Fruit fly (Drosophila melanogaster): ENCODE results near the gene CG43082.

Gene CG43082

DNA sequence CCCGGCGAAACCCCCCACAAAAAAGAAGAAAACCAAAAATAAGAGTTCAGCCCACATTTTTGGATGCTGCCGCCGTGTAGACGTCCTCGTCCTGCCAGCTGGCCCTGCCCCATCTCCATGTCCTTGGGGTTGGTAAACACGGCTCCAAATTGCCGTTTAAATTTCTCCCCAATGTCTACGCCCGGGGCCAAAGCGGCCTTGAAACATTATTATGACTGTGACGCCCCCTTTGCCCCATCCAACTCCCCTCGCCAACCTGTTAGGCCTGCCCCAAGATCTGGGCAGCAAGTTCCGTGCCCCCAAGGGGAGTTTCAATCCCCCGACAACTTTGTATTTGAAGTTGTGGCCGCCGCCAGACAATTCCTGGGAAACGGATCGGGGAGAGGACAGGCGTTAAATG is 44.8 kb upstream of the CG43082 start (continued):
- 0 out of 2 replicates have a peak, but pooled peaks have one; percentile 5 for TF ChIP-seq CG6272 (GFP tag; IDR thresholded peaks at IDR 0.05)
- TF ChIP-seq Med (GFP tag), result peak; percentile 81
- no peak for TF ChIP-seq gsb-n (tag; optimal IDR thresholded peaks at IDR 0.05)
- TF ChIP-seq Sox102F (GFP tag; optimal IDR thresholded peaks at IDR 0.05), result no peak
- TF ChIP-seq CG9932 (GFP tag; IDR thresholded peaks at IDR 0.05), result 0 out of 2 replicates have a peak, but pooled peaks have one; percentile 31
- TF ChIP-seq CG42726 (GFP tag; IDR thresholded peaks at IDR 0.05; ENCODE audit: partially characterized antibody), result no peak
- TF ChIP-seq CG1832 (GFP tag; optimal IDR thresholded peaks at IDR 0.05), result peak; percentile 18
- TF ChIP-seq dmrt99B (tag; optimal IDR thresholded peaks at IDR 0.05), result no peak
- TF ChIP-seq Drgx (GFP tag; IDR thresholded peaks at IDR 0.05), result no peak
- TF ChIP-seq knrl (GFP tag; IDR thresholded peaks at IDR 0.05; ENCODE audit: partially characterized antibody), result 0 out of 3 replicates have a peak, but pooled peaks have one; percentile 24
- TF ChIP-seq CG30020 (tag; optimal IDR thresholded peaks at IDR 0.05), result no peak
- TF ChIP-seq exex (tag; optimal IDR thresholded peaks at IDR 0.05), result no peak
- TF ChIP-seq wdn (GFP tag; IDR thresholded peaks at IDR 0.05), result 0 out of 2 replicates have a peak, but pooled peaks have one; percentile 8
- TF ChIP-seq fd102C (GFP tag; optimal IDR thresholded peaks at IDR 0.05), result no peak
- no peak for TF ChIP-seq Ravus (GFP tag; IDR thresholded peaks at IDR 0.05)
- TF ChIP-seq CG31441 (GFP tag; IDR thresholded peaks at IDR 0.05), result no peak
- no peak for TF ChIP-seq CG4424 (GFP tag; optimal IDR thresholded peaks at IDR 0.05)
- 0 out of 2 replicates have a peak, but pooled peaks have one; percentile 11 for TF ChIP-seq MBD-R2 (GFP tag; IDR thresholded peaks at IDR 0.05)
- TF ChIP-seq HLH4C (GFP tag; IDR thresholded peaks at IDR 0.05; ENCODE audit: partially characterized antibody), result no peak
- peak; percentile 80 for TF ChIP-seq Ets65A (GFP tag)
- no peak for TF ChIP-seq CG14050 (GFP tag; IDR thresholded peaks at IDR 0.05)
- peak; percentile 28 for TF ChIP-seq CG10543 (GFP tag; optimal IDR thresholded peaks at IDR 0.05)
- TF ChIP-seq CG6254 (GFP tag; optimal IDR thresholded peaks at IDR 0.05), result no peak
- TF ChIP-seq cad (GFP tag; optimal IDR thresholded peaks at IDR 0.05), result no peak
- peak; percentile 67 for TF ChIP-seq crol (GFP tag; IDR thresholded peaks at IDR 0.05)
- no peak for TF ChIP-seq hkb (optimal IDR thresholded peaks at IDR 0.05)
- TF ChIP-seq hkb (GFP tag; IDR thresholded peaks at IDR 0.05), result no peak
- TF ChIP-seq mirr (GFP tag; optimal IDR thresholded peaks at IDR 0.05), result peak; percentile 69
- peak; percentile 14 for TF ChIP-seq lab (GFP tag; optimal IDR thresholded peaks at IDR 0.05)
- no peak for TF ChIP-seq Oli (tag; optimal IDR thresholded peaks at IDR 0.05)
- TF ChIP-seq CG11560 (tag; IDR thresholded peaks at IDR 0.05), result 0 out of 3 replicates have a peak, but pooled peaks have one; percentile 33
- TF ChIP-seq wor (GFP tag; IDR thresholded peaks at IDR 0.05), result no peak
- TF ChIP-seq CG13894 (tag; optimal IDR thresholded peaks at IDR 0.05), result peak; percentile 83
- no peak for TF ChIP-seq CG1603 (tag; optimal IDR thresholded peaks at IDR 0.05)
- no peak for TF ChIP-seq Hr51 (GFP tag; optimal IDR thresholded peaks at IDR 0.05)
- no peak for TF ChIP-seq Aef1 (GFP tag; IDR thresholded peaks at IDR 0.05)
- TF ChIP-seq CG4360 (GFP tag; IDR thresholded peaks at IDR 0.05), result no peak
- no peak for TF ChIP-seq CG17361 (GFP tag; IDR thresholded peaks at IDR 0.05)
- TF ChIP-seq Max (GFP tag; optimal IDR thresholded peaks at IDR 0.05), result no peak
- no peak for TF ChIP-seq zfh2 (GFP tag; optimal IDR thresholded peaks at IDR 0.05)
- TF ChIP-seq Six4 (GFP tag; optimal IDR thresholded peaks at IDR 0.05), result no peak
- TF ChIP-seq al (GFP tag; IDR thresholded peaks at IDR 0.05), result no peak
- TF ChIP-seq NFAT (GFP tag; IDR thresholded peaks at IDR 0.05), result 0 out of 2 replicates have a peak, but pooled peaks have one; percentile 23
- no peak for TF ChIP-seq Stat92E (GFP tag; optimal IDR thresholded peaks at IDR 0.05)
- no peak for TF ChIP-seq so (GFP tag; IDR thresholded peaks at IDR 0.05)
